Fruit fly (Drosophila melanogaster) whole organism, embryonic: ENCODE results near the gene zuc.

Experiments used
- BEAF-32 ChIP-seq: fragments of 200-800 bp; sonication (Bioruptor generic); optimal IDR thresholded peaks from 3 replicates; lab custom pipeline; 2017; ENCODE audit warnings: missing biosample characterization, missing genetic modification characterization, mild to moderate bottlenecking, moderate library complexity, missing genetic modification reagents
- Bteb2 ChIP-seq: fragments of 200-800 bp; sonication (Bioruptor generic); optimal IDR thresholded peaks from 2 replicates; lab custom pipeline; 2016; ENCODE audit warnings: missing biosample characterization, missing genetic modification characterization
- CG10321 ChIP-seq: fragments of 200-800 bp; sonication (Bioruptor generic); IDR thresholded peaks from 2 replicates; pipeline ENCODE4 v1.3.6; 2022; ENCODE audit warnings: missing biosample characterization, missing genetic modification characterization
- CG11504 ChIP-seq: fragments of 200-800 bp; sonication (Bioruptor generic); optimal IDR thresholded peaks from 3 replicates; lab custom pipeline; 2019; ENCODE audit warnings: missing biosample characterization, mild to moderate bottlenecking, missing genetic modification characterization, moderate library complexity
- CG12104 ChIP-seq: fragments of 200-800 bp; sonication (Bioruptor generic); optimal IDR thresholded peaks from 3 replicates; lab custom pipeline; 2016; ENCODE audit warnings: missing biosample characterization, missing genetic modification characterization
- CG12769 ChIP-seq: fragments of 200-800 bp; sonication (Bioruptor generic); optimal IDR thresholded peaks from 2 replicates; lab custom pipeline; 2019; ENCODE audit warnings: missing biosample characterization, mild to moderate bottlenecking, missing genetic modification characterization, moderate library complexity
- CG13123 ChIP-seq: fragments of 200-800 bp; sonication (Bioruptor generic); optimal IDR thresholded peaks from 2 replicates; lab custom pipeline; 2016; ENCODE audit warnings: missing biosample characterization, missing genetic modification characterization
- CG14441 ChIP-seq: fragments of 200-800 bp; sonication (Bioruptor generic); IDR thresholded peaks from 2 replicates; pipeline ENCODE4 v1.3.6; 2022; ENCODE audit warnings: missing biosample characterization, missing genetic modification characterization
- CG14860 ChIP-seq: fragments of 200-800 bp; sonication (Bioruptor generic); IDR thresholded peaks from 3 replicates; pipeline ENCODE4 v1.3.6; 2022; ENCODE audit warnings: missing biosample characterization, missing genetic modification characterization; ENCODE audit not compliant: partially characterized antibody
- CG1529 ChIP-seq: fragments of 200-800 bp; sonication (Bioruptor generic); optimal IDR thresholded peaks from 3 replicates; lab custom pipeline; 2018; ENCODE audit warnings: missing biosample characterization, missing genetic modification characterization
- CG17385 ChIP-seq: fragments of 200-800 bp; sonication (Bioruptor generic); optimal IDR thresholded peaks from 3 replicates; lab custom pipeline; 2018; ENCODE audit warnings: missing biosample characterization, mild to moderate bottlenecking, missing genetic modification characterization
- CG18764 ChIP-seq: fragments of 200-800 bp; sonication (Bioruptor generic); optimal IDR thresholded peaks from 3 replicates; lab custom pipeline; 2016; ENCODE audit warnings: missing biosample characterization, missing genetic modification characterization
- CG31365 ChIP-seq: fragments of 200-800 bp; sonication (Bioruptor generic); optimal IDR thresholded peaks from 2 replicates; lab custom pipeline; 2018; ENCODE audit warnings: missing biosample characterization, mild to moderate bottlenecking, missing genetic modification characterization
- CG32767 ChIP-seq: fragments of 200-800 bp; sonication (Bioruptor generic); IDR thresholded peaks from 2 replicates; pipeline ENCODE4 v1.3.6; 2022; ENCODE audit warnings: missing biosample characterization, missing genetic modification characterization
- CG34376 ChIP-seq: fragments of 200-800 bp; sonication (Bioruptor generic); optimal IDR thresholded peaks from 2 replicates; lab custom pipeline; 2018; ENCODE audit warnings: missing biosample characterization, mild to moderate bottlenecking, missing genetic modification characterization
- CG4404 ChIP-seq: fragments of 200-800 bp; sonication (Bioruptor generic); IDR thresholded peaks from 2 replicates; pipeline ENCODE4 v1.3.6; 2022; ENCODE audit warnings: missing biosample characterization, missing genetic modification characterization
- CG4424 ChIP-seq: fragments of 200-800 bp; sonication (Bioruptor generic); optimal IDR thresholded peaks from 3 replicates; lab custom pipeline; 2016; ENCODE audit warnings: missing biosample characterization, missing genetic modification characterization
- CG6254 ChIP-seq: fragments of 200-800 bp; sonication (Bioruptor generic); optimal IDR thresholded peaks from 3 replicates; lab custom pipeline; 2017; ENCODE audit warnings: mild to moderate bottlenecking, missing biosample characterization, missing genetic modification reagents, missing genetic modification characterization
- CG6272 ChIP-seq: fragments of 200-800 bp; sonication (Bioruptor generic); IDR thresholded peaks from 2 replicates; pipeline ENCODE4 v1.3.6; 2022; ENCODE audit warnings: missing biosample characterization, missing genetic modification characterization
- CG8478 ChIP-seq: fragments of >200 bp; optimal IDR thresholded peaks from 2 replicates; lab custom pipeline; 2018
- CTCF ChIP-seq: fragments of 200-800 bp; sonication (Bioruptor generic); optimal IDR thresholded peaks from 2 replicates; lab custom pipeline; 2017; ENCODE audit warnings: missing biosample characterization, mild to moderate bottlenecking, missing genetic modification characterization, moderate library complexity
- HLH54F ChIP-seq: fragments of 200-800 bp; sonication (Bioruptor generic); optimal IDR thresholded peaks from 3 replicates; lab custom pipeline; 2016; ENCODE audit warnings: missing biosample characterization, missing genetic modification characterization
- HmgZ ChIP-seq: fragments of 200-800 bp; sonication (Bioruptor generic); optimal IDR thresholded peaks from 2 replicates; lab custom pipeline; 2018; ENCODE audit warnings: missing biosample characterization, mild to moderate bottlenecking, missing genetic modification characterization
- Hr3 ChIP-seq: fragments of 200-800 bp; sonication (Bioruptor generic); optimal IDR thresholded peaks from 3 replicates; lab custom pipeline; 2016; ENCODE audit warnings: missing biosample characterization, missing genetic modification characterization
- Lpt ChIP-seq: fragments of >200 bp; optimal IDR thresholded peaks from 2 replicates; lab custom pipeline; 2018; ENCODE audit warnings: missing biosample characterization, missing genetic modification characterization
- Med ChIP-seq: fragments of 200-800 bp; sonication (Bioruptor generic); peaks from one replicate; lab custom pipeline; 2016; ENCODE audit warnings: missing biosample characterization, missing genetic modification characterization, mild to moderate bottlenecking, inconsistent platforms, moderate library complexity
- Oli ChIP-seq: fragments of 200-800 bp; sonication (Bioruptor generic); optimal IDR thresholded peaks from 2 replicates; lab custom pipeline; 2018; ENCODE audit warnings: missing biosample characterization, mild to moderate bottlenecking, missing genetic modification characterization, moderate library complexity
- Ssrp ChIP-seq: fragments of 200-800 bp; sonication (Bioruptor generic); optimal IDR thresholded peaks from 2 replicates; lab custom pipeline; 2018; ENCODE audit warnings: missing biosample characterization, mild to moderate bottlenecking, missing genetic modification characterization, moderate library complexity
- TFAM ChIP-seq: fragments of 200-800 bp; sonication (Bioruptor generic); optimal IDR thresholded peaks from 2 replicates; lab custom pipeline; 2017; ENCODE audit warnings: missing biosample characterization, missing genetic modification characterization, inconsistent platforms
- Xbp1 ChIP-seq: fragments of 200-800 bp; sonication (Bioruptor generic); optimal IDR thresholded peaks from 3 replicates; lab custom pipeline; 2016; ENCODE audit warnings: missing biosample characterization, mild to moderate bottlenecking, missing genetic modification characterization
- bab2 ChIP-seq: fragments of 200-800 bp; sonication (Bioruptor generic); optimal IDR thresholded peaks from 2 replicates; lab custom pipeline; 2016; ENCODE audit warnings: missing biosample characterization, missing genetic modification characterization
- dimm ChIP-seq: fragments of 200-800 bp; sonication (Bioruptor generic); IDR thresholded peaks from 2 replicates; pipeline ENCODE4 v1.3.6; 2022; ENCODE audit warnings: missing biosample characterization, missing genetic modification characterization
- en ChIP-seq: fragments of 200-800 bp; sonication (Bioruptor generic); optimal IDR thresholded peaks from 2 replicates; lab custom pipeline; 2016; ENCODE audit warnings: missing biosample characterization, missing genetic modification characterization
- esg ChIP-seq: fragments of 200-800 bp; sonication (Bioruptor generic); conservative IDR thresholded peaks from 2 replicates; pipeline ENCODE4 v1.3.6; 2022; ENCODE audit warnings: missing biosample characterization, missing genetic modification characterization
- ftz-f1 ChIP-seq: fragments of 200-800 bp; sonication (Bioruptor generic); optimal IDR thresholded peaks from 2 replicates; lab custom pipeline; 2016; ENCODE audit warnings: missing biosample characterization, missing genetic modification characterization
- gcm ChIP-seq: fragments of 200-800 bp; sonication (Bioruptor generic); optimal IDR thresholded peaks from 2 replicates; lab custom pipeline; 2019; ENCODE audit warnings: missing biosample characterization, mild to moderate bottlenecking, missing genetic modification characterization, moderate library complexity
- gfzf ChIP-seq: fragments of 200-800 bp; sonication (Bioruptor generic); optimal IDR thresholded peaks from 2 replicates; lab custom pipeline; 2016; ENCODE audit warnings: missing biosample characterization, mild to moderate bottlenecking, missing genetic modification characterization, moderate library complexity
- grau ChIP-seq: fragments of 200-800 bp; optimal IDR thresholded peaks from 3 replicates; lab custom pipeline; 2019; ENCODE audit warnings: missing biosample characterization, mild to moderate bottlenecking, missing genetic modification characterization, moderate library complexity
- gsb-n ChIP-seq: fragments of 200-800 bp; sonication (Bioruptor generic); optimal IDR thresholded peaks from 3 replicates; lab custom pipeline; 2018; ENCODE audit warnings: missing biosample characterization, mild to moderate bottlenecking, missing genetic modification characterization
- ham ChIP-seq: fragments of 200-800 bp; sonication (Bioruptor generic); IDR thresholded peaks from 2 replicates; pipeline ENCODE4 v1.3.6; 2022; ENCODE audit warnings: missing biosample characterization, missing genetic modification characterization
- lab ChIP-seq: fragments of 200-800 bp; sonication (Bioruptor generic); optimal IDR thresholded peaks from 3 replicates; lab custom pipeline; 2017; ENCODE audit warnings: missing biosample characterization, missing genetic modification characterization, mild to moderate bottlenecking, moderate library complexity, missing genetic modification reagents
- lbe ChIP-seq: fragments of 200-800 bp; sonication (Bioruptor generic); optimal IDR thresholded peaks from 2 replicates; lab custom pipeline; 2016; ENCODE audit warnings: missing biosample characterization, mild to moderate bottlenecking, missing genetic modification characterization
- mld ChIP-seq: fragments of 200-800 bp; sonication (Bioruptor generic); IDR thresholded peaks from 3 replicates; pipeline ENCODE4 v1.3.6; 2022; ENCODE audit warnings: missing biosample characterization, missing genetic modification characterization; ENCODE audit not compliant: partially characterized antibody
- pan ChIP-seq, 4 experiments: fragments of >200 bp in 3 of 4; fragments of 200-800 bp in 1 of 4; sonication (Bioruptor generic) in 1 of 4; optimal IDR thresholded peaks in 3 of 4; IDR thresholded peaks in 1 of 4; 2 replicates each; pipeline versions ENCODE4 v1.3.6 to Lab custom; 2017 to 2022; ENCODE audit warnings: missing biosample characterization in 2 of 4, missing genetic modification characterization in 2 of 4, mixed read lengths in 1 of 4
- pnt ChIP-seq: fragments of 200-800 bp; sonication (Bioruptor generic); optimal IDR thresholded peaks from 3 replicates; lab custom pipeline; 2016; ENCODE audit warnings: missing biosample characterization, missing genetic modification characterization
- row ChIP-seq: fragments of 200-800 bp; sonication (Bioruptor generic); IDR thresholded peaks from 3 replicates; pipeline ENCODE4 v1.3.6; 2022; ENCODE audit warnings: missing biosample characterization, missing genetic modification characterization
- sd ChIP-seq: fragments of 200-800 bp; sonication (Bioruptor generic); optimal IDR thresholded peaks from 3 replicates; lab custom pipeline; 2018; ENCODE audit warnings: missing biosample characterization, mild to moderate bottlenecking, missing genetic modification characterization, moderate library complexity
- ssp ChIP-seq: fragments of 200-800 bp; sonication (Bioruptor generic); IDR thresholded peaks from 2 replicates; pipeline ENCODE4 v1.3.6; 2022; ENCODE audit warnings: missing biosample characterization, missing genetic modification characterization
- tap ChIP-seq: fragments of 200-800 bp; optimal IDR thresholded peaks from 3 replicates; lab custom pipeline; 2019; ENCODE audit warnings: missing biosample characterization, mild to moderate bottlenecking, missing genetic modification characterization, moderate library complexity
- trh ChIP-seq: fragments of 200-800 bp; sonication (Bioruptor generic); optimal IDR thresholded peaks from 2 replicates; lab custom pipeline; 2016; ENCODE audit warnings: missing biosample characterization, missing genetic modification characterization
- wor ChIP-seq: fragments of 200-800 bp; sonication (Bioruptor generic); IDR thresholded peaks from 2 replicates; pipeline ENCODE4 v1.3.6; 2022; ENCODE audit warnings: missing biosample characterization, missing genetic modification characterization
- zen ChIP-seq: fragments of 200-800 bp; sonication (Bioruptor generic); optimal IDR thresholded peaks from 3 replicates; lab custom pipeline; 2018; ENCODE audit warnings: missing biosample characterization, mild to moderate bottlenecking, missing genetic modification characterization, moderate library complexity

Gene zuc

DNA sequence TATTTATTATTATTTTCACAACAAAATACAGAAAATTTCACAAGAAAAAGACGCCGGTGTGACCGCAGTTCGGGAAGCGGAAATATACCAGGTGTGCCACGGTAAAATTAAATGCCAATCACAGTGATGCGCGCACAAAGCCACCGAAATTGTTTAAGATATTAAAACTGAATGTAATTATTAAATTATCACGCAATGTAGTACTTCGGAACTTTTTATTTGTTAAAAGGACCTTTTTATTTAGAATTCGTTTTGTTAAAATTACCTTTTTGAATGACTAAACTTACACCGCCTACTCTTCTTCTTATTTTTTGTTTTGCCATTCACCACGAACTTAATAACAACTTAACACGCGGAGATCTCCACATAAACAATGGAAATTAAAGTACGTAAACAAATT lies 1.7 kb downstream of the zuc start, which contains the start of the genes CG6686 and CG34163 (continued):
- TF ChIP-seq gsb-n (tag; lab: Kevin White, UChicago), result no peak
- TF ChIP-seq tap (tag; lab: Kevin White, UChicago), result no peak
- TF ChIP-seq Lpt, result no peak
- TF ChIP-seq gcm (GFP tag; lab: Kevin White, UChicago), result no peak
- peak; percentile 38 for TF ChIP-seq HmgZ (tag; lab: Kevin White, UChicago)
- peak; percentile 69 for TF ChIP-seq row
- peak; percentile 11 for TF ChIP-seq pnt
- no peak for TF ChIP-seq ssp (GFP tag; lab: Robert Waterston, UW)
- TF ChIP-seq CG14860 (GFP tag; lab: Robert Waterston, UW), result no peak
- TF ChIP-seq pan (optimal IDR thresholded peaks at IDR 0.05; lab: Kevin White, UChicago), result no peak
- no peak for TF ChIP-seq pan (GFP tag; optimal IDR thresholded peaks at IDR 0.05 in 1 of 2, IDR thresholded peaks at IDR 0.05 in 1 of 2)
- no peak for TF ChIP-seq CG4404 (GFP tag; lab: Robert Waterston, UW)
- TF ChIP-seq wor (GFP tag; lab: Robert Waterston, UW), result no peak
- peak; percentile 41 for TF ChIP-seq BEAF-32 (GFP tag; lab: Kevin White, UChicago)
- TF ChIP-seq mld (GFP tag; lab: Robert Waterston, UW), result no peak
- TF ChIP-seq lbe (GFP tag; lab: Kevin White, UChicago), result no peak
- TF ChIP-seq CG14441 (GFP tag; lab: Robert Waterston, UW), result peak; percentile 41; the same call in 1 of the 2 replicates
- TF ChIP-seq TFAM, result no peak
- TF ChIP-seq CG4424 (GFP tag; lab: Kevin White, UChicago), result peak; percentile 25
- TF ChIP-seq CG32767 (GFP tag; lab: Robert Waterston, UW), result no peak
- TF ChIP-seq sd (tag; lab: Kevin White, UChicago), result no peak
- peak; percentile 33 for TF ChIP-seq grau (tag; lab: Kevin White, UChicago)
- no peak for TF ChIP-seq Oli (tag; lab: Kevin White, UChicago)
- no peak for TF ChIP-seq CG13123 (GFP tag; lab: Kevin White, UChicago)
- TF ChIP-seq CG17385 (GFP tag; lab: Kevin White, UChicago), result peak; percentile 99
- no peak for TF ChIP-seq CG12104
- TF ChIP-seq lab (GFP tag; lab: Kevin White, UChicago), result no peak
- no peak for TF ChIP-seq esg
- TF ChIP-seq CG6272 (GFP tag; lab: Robert Waterston, UW), result no peak
- TF ChIP-seq bab2 (GFP tag; lab: Kevin White, UChicago), result peak; percentile 41
- TF ChIP-seq CG1529 (GFP tag; lab: Kevin White, UChicago), result no peak
- no peak for TF ChIP-seq trh
- TF ChIP-seq CG8478 (lab: Kevin White, UChicago), result no peak
- peak; percentile 55 for TF ChIP-seq Hr3 (GFP tag; lab: Kevin White, UChicago)
- peak; percentile 17 for TF ChIP-seq CG34376
- TF ChIP-seq HLH54F (GFP tag; lab: Kevin White, UChicago), result peak; percentile 42
- TF ChIP-seq CG11504 (tag; lab: Kevin White, UChicago), result no peak
- TF ChIP-seq Bteb2, result peak; percentile 34
- no peak for TF ChIP-seq ham (GFP tag; lab: Robert Waterston, UW)
- TF ChIP-seq CG12769 (tag; lab: Kevin White, UChicago), result no peak
- no peak for TF ChIP-seq en (GFP tag; lab: Kevin White, UChicago)
- no peak for TF ChIP-seq CTCF (GFP tag; lab: Kevin White, UChicago)
- TF ChIP-seq gfzf (GFP tag; lab: Kevin White, UChicago), result peak; percentile 83
- no peak for TF ChIP-seq dimm
- TF ChIP-seq CG6254 (GFP tag; lab: Kevin White, UChicago), result peak; percentile 19
- no peak for TF ChIP-seq Ssrp (tag; lab: Kevin White, UChicago)
- TF ChIP-seq CG31365 (tag; lab: Kevin White, UChicago), result no peak
- TF ChIP-seq CG10321 (GFP tag; lab: Robert Waterston, UW), result no peak
- peak; percentile 17 for TF ChIP-seq ftz-f1 (GFP tag; lab: Kevin White, UChicago)
- peak; percentile 61 for TF ChIP-seq Xbp1 (GFP tag; lab: Kevin White, UChicago)
- peak; percentile 44 for TF ChIP-seq zen
- TF ChIP-seq CG18764 (GFP tag; lab: Kevin White, UChicago), result peak; percentile 14
- peak; percentile 87 for TF ChIP-seq Med
